Fruit fly (Drosophila melanogaster) whole organism, adult: ENCODE data around the gene CG13404.

Source experiments
- cnc ChIP-seq, 2 experiments: fragments of >200 bp; optimal IDR thresholded peaks; 2 replicates each; lab custom pipeline; 2017
- kay ChIP-seq: fragments of 200-800 bp; sonication (Bioruptor generic); peaks from one replicate; lab custom pipeline; 2016; ENCODE audit warnings: missing biosample characterization, missing genetic modification characterization, borderline replicate concordance
- toe ChIP-seq: fragments of 200-800 bp; sonication (Bioruptor generic); optimal IDR thresholded peaks from 2 replicates; lab custom pipeline; 2016; ENCODE audit warnings: missing biosample characterization, missing genetic modification characterization

CG13404 gene

dm6 chrX:14215834-14216233 is 50.2 kb downstream of the CG13404 start:
- TF ChIP-seq kay (no peak), cnc (optimal IDR thresholded peaks at IDR 0.05; lab: Kevin White, UChicago) (no peak), toe (GFP tag; lab: Kevin White, UChicago) (no peak)
